Fruit fly (Drosophila melanogaster) whole organism, embryonic: ENCODE data around the gene CG8673.
A peak's percentile ranks its signal among the peaks of the same experiment; 100 is the strongest.

Source experiments
- Asciz ChIP-seq: fragments of 200-800 bp; sonication (Bioruptor generic); optimal IDR thresholded peaks from 2 replicates; lab custom pipeline; 2017; ENCODE audit warnings: missing biosample characterization, mild to moderate bottlenecking, missing genetic modification characterization, missing genetic modification reagents
- CG10979 ChIP-seq: fragments of 200-800 bp; sonication (Bioruptor generic); optimal IDR thresholded peaks from 2 replicates; lab custom pipeline; 2018; ENCODE audit warnings: missing biosample characterization, mild to moderate bottlenecking, missing genetic modification characterization, moderate library complexity
- CG11504 ChIP-seq: fragments of 200-800 bp; sonication (Bioruptor generic); optimal IDR thresholded peaks from 3 replicates; lab custom pipeline; 2019; ENCODE audit warnings: missing biosample characterization, mild to moderate bottlenecking, missing genetic modification characterization, moderate library complexity
- CG12391 ChIP-seq: fragments of 200-800 bp; sonication (Bioruptor generic); optimal IDR thresholded peaks from 3 replicates; lab custom pipeline; 2018; ENCODE audit warnings: missing biosample characterization, mild to moderate bottlenecking, missing genetic modification characterization, moderate library complexity
- CG17912 ChIP-seq: fragments of 200-800 bp; sonication (Bioruptor generic); optimal IDR thresholded peaks from 2 replicates; lab custom pipeline; 2018; ENCODE audit warnings: missing biosample characterization, mild to moderate bottlenecking, missing genetic modification characterization
- CG2120 ChIP-seq: fragments of 200-800 bp; sonication (Bioruptor generic); optimal IDR thresholded peaks from 3 replicates; lab custom pipeline; 2016; ENCODE audit warnings: missing biosample characterization, missing genetic modification characterization
- CG2199 ChIP-seq: fragments of 200-800 bp; sonication (Bioruptor generic); IDR thresholded peaks from 3 replicates; pipeline ENCODE4 v1.3.6; 2022; ENCODE audit warnings: missing biosample characterization, missing genetic modification characterization
- CG30020 ChIP-seq: fragments of 200-800 bp; optimal IDR thresholded peaks from 2 replicates; lab custom pipeline; 2019; ENCODE audit warnings: missing biosample characterization, mild to moderate bottlenecking, missing genetic modification characterization, moderate library complexity
- CG6654 ChIP-seq: fragments of 200-800 bp; sonication (Bioruptor generic); optimal IDR thresholded peaks from 2 replicates; lab custom pipeline; 2017; ENCODE audit warnings: missing biosample characterization, mild to moderate bottlenecking, missing genetic modification characterization
- CG7745 ChIP-seq: fragments of 200-800 bp; sonication (Bioruptor generic); optimal IDR thresholded peaks from 2 replicates; lab custom pipeline; 2018; ENCODE audit warnings: missing biosample characterization, mild to moderate bottlenecking, missing genetic modification characterization, moderate library complexity
- CG7987 ChIP-seq: fragments of 200-800 bp; sonication (Bioruptor generic); optimal IDR thresholded peaks from 2 replicates; lab custom pipeline; 2018; ENCODE audit warnings: missing biosample characterization, mild to moderate bottlenecking, missing genetic modification characterization, moderate library complexity
- CG8281 ChIP-seq: fragments of 200-800 bp; sonication (Bioruptor generic); optimal IDR thresholded peaks from 2 replicates; lab custom pipeline; 2018; ENCODE audit warnings: missing biosample characterization, mild to moderate bottlenecking, missing genetic modification characterization, moderate library complexity
- CG9876 ChIP-seq: fragments of 200-800 bp; sonication (Bioruptor generic); optimal IDR thresholded peaks from 2 replicates; lab custom pipeline; 2016; ENCODE audit warnings: missing biosample characterization, missing genetic modification characterization
- Hr3 ChIP-seq: fragments of 200-800 bp; sonication (Bioruptor generic); optimal IDR thresholded peaks from 3 replicates; lab custom pipeline; 2016; ENCODE audit warnings: missing biosample characterization, missing genetic modification characterization
- Hr51 ChIP-seq, 2 experiments: fragments of 200-800 bp; sonication (Bioruptor generic); optimal IDR thresholded peaks; 2 replicates in 1 of 2; 3 replicates in 1 of 2; lab custom pipeline; 2016 to 2018; ENCODE audit warnings: missing biosample characterization in 2 of 2, missing genetic modification characterization in 2 of 2, mild to moderate bottlenecking in 1 of 2, moderate library complexity in 1 of 2
- Hr78 ChIP-seq, 2 experiments: fragments of 200-800 bp in 1 of 2; fragments of >200 bp in 1 of 2; sonication (Bioruptor generic) in 1 of 2; optimal IDR thresholded peaks; 2 replicates each; lab custom pipeline; 2017 to 2019; ENCODE audit warnings: missing biosample characterization in 2 of 2, missing genetic modification characterization in 2 of 2, mild to moderate bottlenecking in 1 of 2, moderate library complexity in 1 of 2
- Med ChIP-seq: fragments of 200-800 bp; sonication (Bioruptor generic); peaks from one replicate; lab custom pipeline; 2016; ENCODE audit warnings: missing biosample characterization, missing genetic modification characterization, mild to moderate bottlenecking, inconsistent platforms, moderate library complexity
- Opbp ChIP-seq: fragments of 200-800 bp; sonication (Bioruptor generic); IDR thresholded peaks from 3 replicates; pipeline ENCODE4 v1.3.6; 2022; ENCODE audit warnings: missing biosample characterization, missing genetic modification characterization; ENCODE audit not compliant: partially characterized antibody
- Pdp1 ChIP-seq, 2 experiments: fragments of 200-800 bp; sonication (Bioruptor generic); optimal IDR thresholded peaks; 3 replicates each; lab custom pipeline; 2016; ENCODE audit warnings: missing biosample characterization in 2 of 2, missing genetic modification characterization in 2 of 2, mild to moderate bottlenecking in 1 of 2, moderate library complexity in 1 of 2
- Rx ChIP-seq: fragments of 200-800 bp; sonication (Bioruptor generic); IDR thresholded peaks from 2 replicates; pipeline ENCODE4 v1.3.6; 2022; ENCODE audit warnings: missing biosample characterization, missing genetic modification characterization
- bbx ChIP-seq: fragments of 200-800 bp; sonication (Bioruptor generic); IDR thresholded peaks from 2 replicates; pipeline ENCODE4 v1.3.6; 2022; ENCODE audit warnings: missing biosample characterization, missing genetic modification characterization; ENCODE audit not compliant: partially characterized antibody
- cad ChIP-seq: fragments of >200 bp; optimal IDR thresholded peaks from 2 replicates; lab custom pipeline; 2017; ENCODE audit warnings: missing biosample characterization, missing genetic modification characterization
- cg ChIP-seq: fragments of 200-800 bp; sonication (Bioruptor generic); optimal IDR thresholded peaks from 3 replicates; lab custom pipeline; 2019; ENCODE audit warnings: missing biosample characterization, mild to moderate bottlenecking, missing genetic modification characterization, moderate library complexity
- cwo ChIP-seq: fragments of 200-800 bp; sonication (Bioruptor generic); optimal IDR thresholded peaks from 3 replicates; lab custom pipeline; 2017; ENCODE audit warnings: missing biosample characterization, missing genetic modification characterization, mild to moderate bottlenecking, moderate library complexity, missing genetic modification reagents
- danr ChIP-seq: fragments of 200-800 bp; sonication (Bioruptor generic); IDR thresholded peaks from 2 replicates; pipeline ENCODE4 v1.3.6; 2022; ENCODE audit warnings: missing biosample characterization, missing genetic modification characterization
- eve ChIP-seq, 2 experiments: fragments of >200 bp; optimal IDR thresholded peaks; 2 replicates each; lab custom pipeline; 2017; ENCODE audit warnings: missing biosample characterization in 2 of 2, missing genetic modification characterization in 2 of 2
- fd96Cb ChIP-seq: fragments of 200-800 bp; sonication (Bioruptor generic); optimal IDR thresholded peaks from 2 replicates; lab custom pipeline; 2018; ENCODE audit warnings: missing biosample characterization, mild to moderate bottlenecking, missing genetic modification characterization, moderate library complexity
- gem ChIP-seq: fragments of 200-800 bp; sonication (Bioruptor generic); optimal IDR thresholded peaks from 2 replicates; lab custom pipeline; 2019; ENCODE audit warnings: missing biosample characterization, mild to moderate bottlenecking, missing genetic modification characterization, moderate library complexity
- otp ChIP-seq: fragments of 200-800 bp; sonication (Bioruptor generic); IDR thresholded peaks from 3 replicates; pipeline ENCODE4, ENCODE4 v1.3.6; 2022; ENCODE audit warnings: missing biosample characterization, missing genetic modification characterization
- pan ChIP-seq, 4 experiments: fragments of >200 bp in 3 of 4; fragments of 200-800 bp in 1 of 4; sonication (Bioruptor generic) in 1 of 4; optimal IDR thresholded peaks in 3 of 4; IDR thresholded peaks in 1 of 4; 2 replicates each; pipeline versions ENCODE4 v1.3.6 to Lab custom; 2017 to 2022; ENCODE audit warnings: missing biosample characterization in 2 of 4, missing genetic modification characterization in 2 of 4, mixed read lengths in 1 of 4
- pnt ChIP-seq: fragments of 200-800 bp; sonication (Bioruptor generic); optimal IDR thresholded peaks from 3 replicates; lab custom pipeline; 2016; ENCODE audit warnings: missing biosample characterization, missing genetic modification characterization
- ranshi ChIP-seq: fragments of 200-800 bp; sonication (Bioruptor generic); IDR thresholded peaks from 2 replicates; pipeline ENCODE4 v1.3.6; 2022; ENCODE audit warnings: missing biosample characterization, missing genetic modification characterization
- repo ChIP-seq: fragments of 200-800 bp; sonication (Bioruptor generic); optimal IDR thresholded peaks from 2 replicates; lab custom pipeline; 2016; ENCODE audit warnings: missing biosample characterization, missing genetic modification characterization
- sens ChIP-seq: fragments of 200-800 bp; sonication (Bioruptor generic); peaks from one replicate; lab custom pipeline; 2016; ENCODE audit warnings: missing biosample characterization, missing genetic modification characterization
- so ChIP-seq: fragments of 200-800 bp; sonication (Bioruptor generic); IDR thresholded peaks from 3 replicates; pipeline ENCODE4 v1.3.6; 2022; ENCODE audit warnings: missing biosample characterization, missing genetic modification characterization
- stc ChIP-seq: fragments of 200-800 bp; sonication (Bioruptor generic); IDR thresholded peaks from 2 replicates; pipeline ENCODE4 v1.3.6; 2022; ENCODE audit warnings: missing biosample characterization, missing genetic modification characterization

CG8673 gene

dm6 chr2L:8097461-8097860 is 26.7 kb upstream of the CG8673 start (continued):
- TF ChIP-seq CG10979 (tag; lab: Kevin White, UChicago) = no peak
- no peak for TF ChIP-seq Hr3 (GFP tag; lab: Kevin White, UChicago)
- no peak for TF ChIP-seq CG9876 (GFP tag; lab: Kevin White, UChicago)
- TF ChIP-seq fd96Cb (tag; lab: Kevin White, UChicago) = no peak
- peak in 1 of 2 experiments; percentile 64 for TF ChIP-seq Hr78 (GFP tag; optimal IDR thresholded peaks at IDR 0.05; lab: Kevin White, UChicago)
- TF ChIP-seq repo (GFP tag; lab: Kevin White, UChicago) = no peak
- TF ChIP-seq Opbp (GFP tag; lab: Robert Waterston, UW) = no peak
- TF ChIP-seq, all 482 proteins: peak for 178

- no peak for TF ChIP-seq ranshi
- no peak for TF ChIP-seq so (GFP tag; lab: Robert Waterston, UW)
- peak in 1 of 2 experiments; percentile 8 for TF ChIP-seq eve (GFP tag; optimal IDR thresholded peaks at IDR 0.05; lab: Kevin White, UChicago)
- no peak for TF ChIP-seq pan (optimal IDR thresholded peaks at IDR 0.05; lab: Kevin White, UChicago)
- TF ChIP-seq pan (GFP tag; optimal IDR thresholded peaks at IDR 0.05 in 1 of 2, IDR thresholded peaks at IDR 0.05 in 1 of 2) = no peak
- TF ChIP-seq CG30020 = no peak
- TF ChIP-seq gem = peak; percentile 18
- peak; percentile 89 for TF ChIP-seq cwo (GFP tag; lab: Kevin White, UChicago)
- TF ChIP-seq otp (GFP tag; lab: Robert Waterston, UW) = 0 out of 3 replicates have a peak, but pooled peaks have one; percentile 20
- 0 out of 3 replicates have a peak, but pooled peaks have one; percentile 10 for TF ChIP-seq CG2199
- TF ChIP-seq CG8281 = peak; percentile 94
- TF ChIP-seq stc (GFP tag; lab: Robert Waterston, UW) = 0 out of 2 replicates have a peak, but pooled peaks have one; percentile 41
- TF ChIP-seq CG7745 (tag; lab: Kevin White, UChicago) = peak; percentile 90
- TF ChIP-seq Rx (GFP tag; lab: Robert Waterston, UW) = no peak
- TF ChIP-seq CG11504 (tag; lab: Kevin White, UChicago) = peak; percentile 8
- TF ChIP-seq CG6654 (GFP tag; lab: Kevin White, UChicago) = peak; percentile 97
- TF ChIP-seq CG7987 (GFP tag; lab: Kevin White, UChicago) = peak; percentile 88
- peak; percentile 4 for TF ChIP-seq CG12391 (tag; lab: Kevin White, UChicago)
- TF ChIP-seq CG2120 (GFP tag; lab: Kevin White, UChicago) = peak; percentile 11
- TF ChIP-seq bbx (GFP tag; lab: Robert Waterston, UW) = 0 out of 2 replicates have a peak, but pooled peaks have one; percentile 43
- TF ChIP-seq Pdp1 (GFP tag; optimal IDR thresholded peaks at IDR 0.05; lab: Kevin White, UChicago) = peak in 1 of 2 experiments; percentile 78
- TF ChIP-seq pnt = no peak
- TF ChIP-seq CG17912 (GFP tag; lab: Kevin White, UChicago) = no peak
- TF ChIP-seq danr (GFP tag; lab: Robert Waterston, UW) = no peak
- TF ChIP-seq Med = peak; percentile 39
- TF ChIP-seq sens (GFP tag; lab: Kevin White, UChicago) = peak; percentile 55
- peak; percentile 30 for TF ChIP-seq Asciz (GFP tag; lab: Kevin White, UChicago)
- TF ChIP-seq Hr51 (GFP tag; optimal IDR thresholded peaks at IDR 0.05; lab: Kevin White, UChicago) = peak in 1 of 2 experiments; percentile 2
- TF ChIP-seq cad (GFP tag; lab: Kevin White, UChicago) = peak; percentile 66
- TF ChIP-seq cg (GFP tag; lab: Kevin White, UChicago) = peak; percentile 28
Measured at dm6 chr2L:8097964-8098945, 25.9 kb upstream of the CG8673 start.
